Fruit fly (Drosophila melanogaster): ENCODE data around the gene Polr1E.

Gene Polr1E

dm6 chr3R:18274328-18275098 lies 27.0 kb downstream of the Polr1E start, which contains the start of the genes Vps39 and eIF1A (continued):
- TF ChIP-seq ERR (GFP tag; optimal IDR thresholded peaks at IDR 0.05) (no peak), CG9797 (GFP tag; optimal IDR thresholded peaks at IDR 0.05) (peak; percentile 19), ato (GFP tag; IDR thresholded peaks at IDR 0.05; ENCODE audit: partially characterized antibody) (no peak; the same call in none of the 2 replicates), Atf6 (GFP tag; IDR thresholded peaks at IDR 0.05) (no peak), CG17328 (GFP tag; IDR thresholded peaks at IDR 0.05) (no peak), Hr39 (optimal IDR thresholded peaks at IDR 0.05) (no peak), tup (GFP tag; optimal IDR thresholded peaks at IDR 0.05) (no peak), CHES-1-like (GFP tag; optimal IDR thresholded peaks at IDR 0.05) (peak; percentile 11), fd96Cb (tag; optimal IDR thresholded peaks at IDR 0.05) (no peak), CG2889 (GFP tag; IDR thresholded peaks at IDR 0.05) (no peak), CG12071 (GFP tag; optimal IDR thresholded peaks at IDR 0.05) (no peak), mam (GFP tag; optimal IDR thresholded peaks at IDR 0.05) (peak; percentile 47), Dad (GFP tag; optimal IDR thresholded peaks at IDR 0.05) (peak; percentile 12), zen2 (GFP tag; IDR thresholded peaks at IDR 0.05; ENCODE audit: partially characterized antibody) (peak; percentile 71; the same call in 1 of the 3 replicates), exex (tag; optimal IDR thresholded peaks at IDR 0.05) (no peak), CG14441 (GFP tag; IDR thresholded peaks at IDR 0.05) (no peak), eyg (GFP tag; optimal IDR thresholded peaks at IDR 0.05) (no peak), Awh (GFP tag; IDR thresholded peaks at IDR 0.05) (no peak), nom (GFP tag; optimal IDR thresholded peaks at IDR 0.05) (no peak), trem (tag; optimal IDR thresholded peaks at IDR 0.05) (peak; percentile 95), Dref (GFP tag; IDR thresholded peaks at IDR 0.05) (peak; percentile 83), CG31224 (GFP tag; IDR thresholded peaks at IDR 0.05) (no peak), HHEX (GFP tag; optimal IDR thresholded peaks at IDR 0.05) (no peak), CG17802 (tag; optimal IDR thresholded peaks at IDR 0.05) (no peak), CG12942 (GFP tag; optimal IDR thresholded peaks at IDR 0.05) (no peak), CG15601 (tag; optimal IDR thresholded peaks at IDR 0.05) (no peak), wdn (GFP tag; IDR thresholded peaks at IDR 0.05) (peak; percentile 19; the same call in 1 of the 2 replicates), Ets97D (GFP tag; optimal IDR thresholded peaks at IDR 0.05) (peak; percentile 70), Bdp1 (GFP tag; optimal IDR thresholded peaks at IDR 0.05) (no peak), CG4404 (GFP tag; IDR thresholded peaks at IDR 0.05) (no peak; the same call in 1 of the 2 replicates), Eip74EF (GFP tag; optimal IDR thresholded peaks at IDR 0.05) (no peak), Mes4 (GFP tag; optimal IDR thresholded peaks at IDR 0.05) (no peak), CG30431 (GFP tag; optimal IDR thresholded peaks at IDR 0.05) (no peak), CG14965 (GFP tag; optimal IDR thresholded peaks at IDR 0.05; ENCODE audit: borderline replicate concordance) (no peak), peb (GFP tag; IDR thresholded peaks at IDR 0.05) (no peak), CG3847 (GFP tag; IDR thresholded peaks at IDR 0.05) (peak; percentile 48), CG15269 (tag; optimal IDR thresholded peaks at IDR 0.05) (no peak), nerfin-1 (tag; optimal IDR thresholded peaks at IDR 0.05) (no peak), CG7372 (GFP tag; IDR thresholded peaks at IDR 0.05) (peak; percentile 53; the same call in 1 of the 2 replicates), Sin3A (optimal IDR thresholded peaks at IDR 0.05) (peak; percentile 80), CG11695 (GFP tag; IDR thresholded peaks at IDR 0.05) (no peak), CrebB (tag; optimal IDR thresholded peaks at IDR 0.05) (no peak), Hsf (GFP tag; optimal IDR thresholded peaks at IDR 0.05) (no peak), nmo (GFP tag; optimal IDR thresholded peaks at IDR 0.05) (peak; percentile 64), CG10462 (GFP tag; optimal IDR thresholded peaks at IDR 0.05) (no peak), her (GFP tag; optimal IDR thresholded peaks at IDR 0.05) (no peak), ranshi (GFP tag; IDR thresholded peaks at IDR 0.05) (no peak), chn (GFP tag; optimal IDR thresholded peaks at IDR 0.05) (peak; percentile 14), unpg (GFP tag; optimal IDR thresholded peaks at IDR 0.05) (peak; percentile 12), hbn (GFP tag; IDR thresholded peaks at IDR 0.05; ENCODE audit: partially characterized antibody) (peak; percentile 81)
